Worm (Caenorhabditis elegans) whole organism, L3 larva: Measurements from ENCODE around the gene C09E8.6.
"Not testable (repeated sequence)": the region's sequence is repeated elsewhere in the genome, so short reads cannot be mapped to it uniquely, and the experiment has no call there.

Experiments
- ZK546.5 ChIP-seq: sonication (generic microtip); optimal IDR thresholded peaks from 2 replicates; lab custom pipeline; 2017; ENCODE audit warnings: missing biosample characterization, missing genetic modification characterization
- ama-1 ChIP-seq: fragments of 150-350 bp; optimal IDR thresholded peaks from 2 replicates; lab custom pipeline; 2018
- daf-12 ChIP-seq: fragments of 150-350 bp; optimal IDR thresholded peaks from 2 replicates; lab custom pipeline; 2014; ENCODE audit warnings: missing biosample characterization, missing genetic modification reagents, missing genetic modification characterization
- elt-1 ChIP-seq: fragments of 150-350 bp; optimal IDR thresholded peaks from 2 replicates; lab custom pipeline; 2014; ENCODE audit warnings: missing biosample characterization, missing genetic modification characterization
- eor-1 ChIP-seq, 2 experiments: fragments of 150-350 bp; optimal IDR thresholded peaks; 2 replicates each; lab custom pipeline; 2014 to 2018; ENCODE audit warnings: missing biosample characterization in 2 of 2, missing genetic modification characterization in 2 of 2
- fkh-10 ChIP-seq: sonication (generic microtip); optimal IDR thresholded peaks from 2 replicates; lab custom pipeline; 2017; ENCODE audit warnings: missing biosample characterization, missing genetic modification reagents, missing genetic modification characterization
- nhr-43 ChIP-seq: sonication (generic microtip); optimal IDR thresholded peaks from 2 replicates; lab custom pipeline; 2016; ENCODE audit warnings: mild to moderate bottlenecking, missing genetic modification characterization, missing compliant biosample characterization; ENCODE audit not compliant: poor library complexity, severe bottlenecking
- pha-4 ChIP-seq: fragments of 150-350 bp; optimal IDR thresholded peaks from 2 replicates; lab custom pipeline; 2014; ENCODE audit warnings: missing biosample characterization, missing genetic modification reagents, missing genetic modification characterization

- not testable (repeated sequence) for TF ChIP-seq fkh-10; ZK546.5; ama-1 (lab: Kevin White, UChicago); nhr-43 (tag; lab: Kevin White, UChicago); daf-12 (tag; lab: Kevin White, UChicago); pha-4 (tag; lab: Kevin White, UChicago); elt-1 (tag; lab: Kevin White, UChicago); eor-1 (tag; optimal IDR thresholded peaks at IDR 0.05; lab: Kevin White, UChicago)
These were observed 36.9 kb downstream of the C09E8.6 start, which contains the start of gene W08F4.1 for ce11 chrII:593221-593620.
